Worm (Caenorhabditis elegans): Measurements from ENCODE around the gene srh-128.

- TF ChIP-seq gmeb-1 (tag; optimal IDR thresholded peaks at IDR 0.05) (no peak), mdl-1 (tag; optimal IDR thresholded peaks at IDR 0.05) (no peak), nhr-25 (tag; optimal IDR thresholded peaks at IDR 0.05) (no peak), crh-2 (tag; optimal IDR thresholded peaks at IDR 0.05) (no peak), skn-1 (tag; optimal IDR thresholded peaks at IDR 0.05) (no peak), ZK546.5 (tag; optimal IDR thresholded peaks at IDR 0.05) (no peak), snpc-4 (tag; optimal IDR thresholded peaks at IDR 0.05) (no peak), ceh-16 (tag; optimal IDR thresholded peaks at IDR 0.05) (no peak), nhr-11 (tag; optimal IDR thresholded peaks at IDR 0.05) (no peak), lin-39 (tag; optimal IDR thresholded peaks at IDR 0.05) (no peak)
These were observed 49.5 kb upstream of the srh-128 start for ce11 chrII:2754595-2754994.

Measured in whole organism, L2 larva.